Worm (Caenorhabditis elegans) whole organism, L2 larva: Measurements from ENCODE around the gene ent-3.

Experiments used
- R02D3.7 ChIP-seq: fragments of 150-350 bp; optimal IDR thresholded peaks from 2 replicates; lab custom pipeline; 2014; ENCODE audit warnings: missing biosample characterization, missing genetic modification characterization
- egl-27 ChIP-seq: sonication (generic microtip); optimal IDR thresholded peaks from 3 replicates; lab custom pipeline; 2017; ENCODE audit warnings: missing biosample characterization, missing genetic modification reagents, missing genetic modification characterization
- unc-39 ChIP-seq: fragments of 150-350 bp; optimal IDR thresholded peaks from 2 replicates; lab custom pipeline; 2014; ENCODE audit warnings: missing biosample characterization, missing genetic modification characterization
- unc-55 ChIP-seq: fragments of 150-350 bp; sonication (generic microtip); optimal IDR thresholded peaks from 3 replicates; lab custom pipeline; 2014; ENCODE audit warnings: missing biosample characterization, missing genetic modification reagents, missing genetic modification characterization
- ztf-4 ChIP-seq: fragments of 150-350 bp; optimal IDR thresholded peaks from 2 replicates; lab custom pipeline; 2014; ENCODE audit warnings: missing biosample characterization, missing genetic modification characterization

DNA sequence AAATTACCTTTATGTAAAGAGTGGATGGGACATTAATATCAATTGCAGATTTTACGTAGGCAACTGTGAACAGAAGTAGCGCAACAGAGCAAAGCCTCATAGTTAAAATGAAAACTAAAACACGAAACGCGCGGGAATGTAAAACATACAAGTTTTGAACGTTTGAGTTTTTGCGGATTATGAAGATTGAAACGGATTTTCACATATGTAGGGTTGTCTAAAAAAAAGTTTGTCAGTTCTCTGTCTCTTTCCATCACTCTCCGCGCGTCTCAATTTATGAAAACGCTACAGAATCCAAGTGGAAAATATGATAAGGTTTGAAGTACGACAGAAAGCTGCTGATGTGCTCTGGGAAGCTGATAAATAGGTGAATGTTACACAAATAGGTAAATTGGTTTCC, 10.9 kb upstream of the ent-3 start, which contains the start of gene K02E11.3:
- TF ChIP-seq egl-27 = no peak
- no peak for TF ChIP-seq unc-55
- TF ChIP-seq ztf-4 (tag; lab: Kevin White, UChicago) = no peak
- TF ChIP-seq R02D3.7 (tag; lab: Kevin White, UChicago) = no peak
- TF ChIP-seq unc-39 = no peak
